Worm (Caenorhabditis elegans): ENCODE data around the gene C09E10.3.

Gene C09E10.3

DNA sequence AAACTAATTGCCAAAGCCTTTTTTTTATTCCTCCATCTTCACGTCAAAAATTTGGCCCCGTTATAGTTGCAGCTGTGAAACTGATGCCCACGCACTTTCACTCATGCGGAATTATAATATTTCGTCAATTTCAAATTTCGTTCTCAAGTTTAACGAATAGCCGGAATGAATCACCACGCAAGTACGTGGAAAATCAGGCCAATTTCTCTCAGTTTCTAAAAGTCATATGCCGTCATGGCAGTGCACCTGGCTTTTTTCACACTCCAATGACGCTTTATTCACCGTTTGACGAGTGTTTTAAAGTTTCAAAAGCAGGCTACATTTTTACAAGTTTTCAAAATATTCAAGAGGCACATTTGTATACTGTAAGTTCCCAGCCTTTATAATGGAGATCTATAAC lies 43.3 kb downstream of the C09E10.3 start:
- TF ChIP-seq tbx-8 (GFP tag; optimal IDR thresholded peaks at IDR 0.05) (no peak), nhr-12 (tag; optimal IDR thresholded peaks at IDR 0.05) (no peak), ceh-39 (tag; optimal IDR thresholded peaks at IDR 0.05) (no peak), nhr-237 (tag; optimal IDR thresholded peaks at IDR 0.05) (no peak), nhr-76 (tag; optimal IDR thresholded peaks at IDR 0.05) (no peak), flh-1 (GFP tag; optimal IDR thresholded peaks at IDR 0.05) (no peak), unc-62 (GFP tag; optimal IDR thresholded peaks at IDR 0.05) (no peak), ceh-83 (GFP tag; optimal IDR thresholded peaks at IDR 0.05) (no peak), ham-2 (GFP tag; optimal IDR thresholded peaks at IDR 0.05) (no peak), elt-3 (tag; optimal IDR thresholded peaks at IDR 0.05) (no peak), hlh-1 (tag; optimal IDR thresholded peaks at IDR 0.05) (no peak), blmp-1 (tag; optimal IDR thresholded peaks at IDR 0.05) (no peak), unc-39 (tag; optimal IDR thresholded peaks at IDR 0.05) (no peak), ces-1 (GFP tag; optimal IDR thresholded peaks at IDR 0.05) (no peak), nhr-28 (tag; optimal IDR thresholded peaks at IDR 0.05) (no peak), lsy-2 (tag; optimal IDR thresholded peaks at IDR 0.05) (no peak), mab-5 (tag; optimal IDR thresholded peaks at IDR 0.05) (no peak), sptf-1 (tag; optimal IDR thresholded peaks at IDR 0.05) (no peak), bed-3 (GFP tag; optimal IDR thresholded peaks at IDR 0.05) (no peak)

ce11 chrX:945669-946068 lies 45.5 kb downstream of the C09E10.3 start:
- no peak for TF ChIP-seq nhr-28 (tag; optimal IDR thresholded peaks at IDR 0.05)
- no peak for TF ChIP-seq nhr-2 (tag; optimal IDR thresholded peaks at IDR 0.05)
- TF ChIP-seq lsy-2 (tag; optimal IDR thresholded peaks at IDR 0.05), result no peak
- TF ChIP-seq unc-120 (tag; optimal IDR thresholded peaks at IDR 0.05; ENCODE audit: poor library complexity, severe bottlenecking), result no peak
- no peak for TF ChIP-seq nhr-76 (tag; optimal IDR thresholded peaks at IDR 0.05)

Data from whole organism, mixed stage, embryonic.